Worm (Caenorhabditis elegans) whole organism, L4 larva: ENCODE data around the gene C16C10.13.

Experiments used
- D1046.2 ChIP-seq: fragments of 200-800 bp; sonication (Bioruptor generic); IDR thresholded peaks from 2 replicates; pipeline ENCODE4 v1.3.6; 2022; ENCODE audit warnings: missing genetic modification characterization, missing compliant biosample characterization
- F26F4.8 ChIP-seq: fragments of 200-800 bp; sonication (Bioruptor generic); conservative IDR thresholded peaks from 2 replicates; pipeline ENCODE4 v1.3.6; 2022; ENCODE audit warnings: missing genetic modification characterization, missing compliant biosample characterization
- Y48G9A.11 ChIP-seq: fragments of 200-800 bp; sonication (Bioruptor generic); IDR thresholded peaks from 2 replicates; pipeline ENCODE4 v1.3.6; 2022; ENCODE audit warnings: missing genetic modification reagents, missing genetic modification characterization, missing compliant biosample characterization
- ZK337.2 ChIP-seq: fragments of 200-800 bp; sonication (Bioruptor generic); IDR thresholded peaks from 2 replicates; pipeline ENCODE4 v1.3.6; 2022; ENCODE audit warnings: missing genetic modification reagents, missing genetic modification characterization, missing compliant biosample characterization
- aha-1 ChIP-seq: fragments of 150-350 bp; peaks from one replicate; lab custom pipeline; 2014; ENCODE audit warnings: missing biosample characterization, missing genetic modification characterization
- ama-1 ChIP-seq: fragments of 150-350 bp; optimal IDR thresholded peaks from 2 replicates; lab custom pipeline; 2014; ENCODE audit warnings: inconsistent platforms, mixed read lengths
- arid-1 ChIP-seq: fragments of 200-800 bp; sonication (Bioruptor generic); conservative IDR thresholded peaks from 2 replicates; pipeline ENCODE4 v1.3.6; 2022; ENCODE audit warnings: missing genetic modification reagents, missing genetic modification characterization, missing compliant biosample characterization
- ceh-28 ChIP-seq: fragments of 150-350 bp; optimal IDR thresholded peaks from 2 replicates; lab custom pipeline; 2014; ENCODE audit warnings: missing biosample characterization, missing genetic modification reagents, missing genetic modification characterization
- ceh-32 ChIP-seq: sonication (generic microtip); optimal IDR thresholded peaks from 2 replicates; lab custom pipeline; 2016; ENCODE audit warnings: mild to moderate bottlenecking, missing genetic modification characterization, missing compliant biosample characterization; ENCODE audit not compliant: poor library complexity
- ceh-44 ChIP-seq: fragments of 200-800 bp; sonication (Bioruptor generic); IDR thresholded peaks from 2 replicates; pipeline ENCODE4 v1.3.6; 2022; ENCODE audit warnings: missing genetic modification reagents, missing genetic modification characterization, missing compliant biosample characterization
- ceh-62 ChIP-seq: sonication (generic microtip); optimal IDR thresholded peaks from 2 replicates; lab custom pipeline; 2017; ENCODE audit warnings: missing biosample characterization, missing genetic modification characterization
- ces-1 ChIP-seq: fragments of 150-350 bp; sonication (generic microtip); optimal IDR thresholded peaks from 4 replicates; lab custom pipeline; 2014; ENCODE audit warnings: missing biosample characterization, missing genetic modification reagents, missing genetic modification characterization
- daf-19 ChIP-seq: fragments of 200-800 bp; sonication (Bioruptor generic); conservative IDR thresholded peaks from 2 replicates; pipeline ENCODE4 v1.3.6; 2022; ENCODE audit warnings: missing genetic modification characterization, missing compliant biosample characterization
- dmd-6 ChIP-seq: fragments of 200-800 bp; sonication (Bioruptor generic); IDR thresholded peaks from 2 replicates; pipeline ENCODE4 v1.3.6; 2022; ENCODE audit warnings: missing genetic modification reagents, missing genetic modification characterization, missing compliant biosample characterization
- egl-27 ChIP-seq: sonication (generic microtip); optimal IDR thresholded peaks from 3 replicates; lab custom pipeline; 2017; ENCODE audit warnings: missing biosample characterization, missing genetic modification reagents, missing genetic modification characterization
- egl-43 ChIP-seq: fragments of 200-800 bp; sonication (Bioruptor generic); IDR thresholded peaks from 2 replicates; pipeline ENCODE4 v1.3.6; 2022; ENCODE audit warnings: missing genetic modification reagents, missing genetic modification characterization, missing compliant biosample characterization
- fos-1 ChIP-seq: fragments of 150-350 bp; optimal IDR thresholded peaks from 2 replicates; lab custom pipeline; 2014; ENCODE audit warnings: missing biosample characterization, missing genetic modification characterization
- gei-8 ChIP-seq: fragments of 200-800 bp; sonication (Bioruptor generic); optimal IDR thresholded peaks from 2 replicates; lab custom pipeline; 2018; ENCODE audit warnings: mild to moderate bottlenecking, missing genetic modification characterization, missing compliant biosample characterization
- hlh-30 ChIP-seq: sonication (generic microtip); optimal IDR thresholded peaks from 2 replicates; lab custom pipeline; 2017; ENCODE audit warnings: antibody characterized with exemption, mild to moderate bottlenecking, missing genetic modification characterization, missing compliant biosample characterization; ENCODE audit not compliant: insufficient read depth
- lim-7 ChIP-seq: fragments of 200-800 bp; sonication (Bioruptor generic); IDR thresholded peaks from 2 replicates; pipeline ENCODE4 v1.3.6; 2022; ENCODE audit warnings: missing genetic modification characterization, missing compliant biosample characterization
- lin-1 ChIP-seq: fragments of 200-800 bp; sonication (Bioruptor generic); IDR thresholded peaks from 2 replicates; pipeline ENCODE4 v1.3.6; 2022; ENCODE audit warnings: missing genetic modification reagents, missing genetic modification characterization, missing compliant biosample characterization
- lin-15B ChIP-seq: fragments of 150-350 bp; sonication (generic microtip); optimal IDR thresholded peaks from 3 replicates; lab custom pipeline; 2014; ENCODE audit warnings: missing biosample characterization, missing genetic modification characterization
- lin-29 ChIP-seq: fragments of 200-800 bp; sonication (Bioruptor generic); IDR thresholded peaks from 2 replicates; pipeline ENCODE4 v1.3.6; 2022; ENCODE audit warnings: missing genetic modification reagents, missing genetic modification characterization, missing compliant biosample characterization
- lin-38 ChIP-seq: fragments of 200-800 bp; sonication (Bioruptor generic); IDR thresholded peaks from 2 replicates; pipeline ENCODE4 v1.3.6; 2022; ENCODE audit warnings: missing genetic modification reagents, missing genetic modification characterization, missing compliant biosample characterization
- lin-39 ChIP-seq: fragments of 150-350 bp; optimal IDR thresholded peaks from 2 replicates; lab custom pipeline; 2014; ENCODE audit warnings: missing biosample characterization, missing genetic modification reagents, missing genetic modification characterization
- lsy-2 ChIP-seq, 2 experiments: fragments of 150-350 bp in 1 of 2; sonication (generic microtip) in 1 of 2; optimal IDR thresholded peaks; 2 replicates each; lab custom pipeline; 2014 to 2017; ENCODE audit warnings: missing biosample characterization in 2 of 2, missing genetic modification characterization in 2 of 2
- madf-9 ChIP-seq: fragments of 200-800 bp; sonication (Bioruptor generic); conservative IDR thresholded peaks from 2 replicates; pipeline ENCODE4 v1.3.6; 2022; ENCODE audit warnings: missing genetic modification reagents, missing genetic modification characterization, missing compliant biosample characterization
- mdt-29 ChIP-seq: fragments of 200-800 bp; sonication (Bioruptor generic); IDR thresholded peaks from 2 replicates; pipeline ENCODE4 v1.3.6; 2022; ENCODE audit warnings: missing genetic modification reagents, missing genetic modification characterization, missing compliant biosample characterization
- mes-2 ChIP-seq: sonication (generic microtip); optimal IDR thresholded peaks from 2 replicates; lab custom pipeline; 2016; ENCODE audit warnings: missing genotype, mild to moderate bottlenecking, missing genetic modification characterization, missing compliant biosample characterization; ENCODE audit not compliant: poor library complexity, severe bottlenecking
- nhr-10 ChIP-seq: fragments of 150-350 bp; optimal IDR thresholded peaks from 2 replicates; lab custom pipeline; 2014; ENCODE audit warnings: missing biosample characterization, missing genetic modification characterization
- nhr-102 ChIP-seq: sonication (generic microtip); optimal IDR thresholded peaks from 2 replicates; lab custom pipeline; 2016; ENCODE audit warnings: mild to moderate bottlenecking, missing genetic modification characterization, moderate library complexity, missing compliant biosample characterization
- nhr-11 ChIP-seq: fragments of 150-350 bp; optimal IDR thresholded peaks from 2 replicates; lab custom pipeline; 2014; ENCODE audit warnings: missing biosample characterization, missing genetic modification characterization
- nhr-111 ChIP-seq: fragments of 200-800 bp; sonication (Bioruptor generic); optimal IDR thresholded peaks from 2 replicates; lab custom pipeline; 2018; ENCODE audit warnings: mild to moderate bottlenecking, missing genetic modification characterization, missing compliant biosample characterization
- nhr-237 ChIP-seq: sonication (generic microtip); optimal IDR thresholded peaks from 2 replicates; lab custom pipeline; 2017; ENCODE audit warnings: missing biosample characterization, missing genetic modification characterization
- nhr-28 ChIP-seq: fragments of 150-350 bp; optimal IDR thresholded peaks from 2 replicates; lab custom pipeline; 2014; ENCODE audit warnings: missing biosample characterization, missing genetic modification characterization
- nhr-41 ChIP-seq: fragments of 200-800 bp; sonication (Bioruptor generic); IDR thresholded peaks from 2 replicates; pipeline ENCODE4 v1.3.6; 2022; ENCODE audit warnings: missing genetic modification reagents, missing genetic modification characterization, missing compliant biosample characterization
- nhr-42 ChIP-seq: fragments of 200-800 bp; sonication (Bioruptor generic); IDR thresholded peaks from 2 replicates; pipeline ENCODE4 v1.3.6; 2022; ENCODE audit warnings: missing genetic modification characterization, missing compliant biosample characterization
- nhr-48 ChIP-seq: sonication (generic microtip); optimal IDR thresholded peaks from 2 replicates; lab custom pipeline; 2016; ENCODE audit warnings: mild to moderate bottlenecking, missing genetic modification characterization, missing compliant biosample characterization
- nhr-6 ChIP-seq: fragments of 150-350 bp; optimal IDR thresholded peaks from 2 replicates; lab custom pipeline; 2014; ENCODE audit warnings: missing biosample characterization, missing genetic modification characterization
- nhr-77 ChIP-seq: fragments of 150-350 bp; optimal IDR thresholded peaks from 2 replicates; lab custom pipeline; 2014; ENCODE audit warnings: missing biosample characterization, missing genetic modification characterization
- php-3 ChIP-seq: fragments of 200-800 bp; sonication (Bioruptor generic); IDR thresholded peaks from 2 replicates; pipeline ENCODE4 v1.3.6; 2022; ENCODE audit warnings: missing genetic modification reagents, missing genetic modification characterization, missing compliant biosample characterization
- pqm-1 ChIP-seq: sonication (generic microtip); optimal IDR thresholded peaks from 2 replicates; lab custom pipeline; 2017; ENCODE audit warnings: missing biosample characterization, missing genetic modification characterization
- saeg-2 ChIP-seq: fragments of 200-800 bp; sonication (Bioruptor generic); IDR thresholded peaks from 2 replicates; pipeline ENCODE4 v1.3.6; 2022; ENCODE audit warnings: missing genetic modification reagents, missing genetic modification characterization, missing compliant biosample characterization
- sdz-12 ChIP-seq: fragments of 200-800 bp; sonication (Bioruptor generic); optimal IDR thresholded peaks from 2 replicates; lab custom pipeline; 2018; ENCODE audit warnings: mild to moderate bottlenecking, missing genetic modification characterization, missing compliant biosample characterization
- skn-1 ChIP-seq: fragments of 150-350 bp; optimal IDR thresholded peaks from 2 replicates; lab custom pipeline; 2014; ENCODE audit warnings: missing biosample characterization, missing genetic modification characterization
- snpc-1.2 ChIP-seq: fragments of 200-800 bp; sonication (Bioruptor generic); IDR thresholded peaks from 2 replicates; pipeline ENCODE4 v1.3.6; 2022; ENCODE audit warnings: missing genetic modification reagents, missing genetic modification characterization, missing compliant biosample characterization
- spr-3 ChIP-seq: fragments of 200-800 bp; sonication (Bioruptor generic); optimal IDR thresholded peaks from 2 replicates; lab custom pipeline; 2018; ENCODE audit warnings: mild to moderate bottlenecking, missing genetic modification characterization, missing compliant biosample characterization
- tra-1 ChIP-seq: fragments of 200-800 bp; sonication (Bioruptor generic); IDR thresholded peaks from 2 replicates; pipeline ENCODE4 v1.3.6; 2022; ENCODE audit warnings: missing genetic modification reagents, missing genetic modification characterization, missing compliant biosample characterization
- unc-39 ChIP-seq: sonication (generic microtip); optimal IDR thresholded peaks from 2 replicates; lab custom pipeline; 2017; ENCODE audit warnings: missing biosample characterization, missing genetic modification characterization
- vab-7 ChIP-seq: fragments of 200-800 bp; sonication (Bioruptor generic); IDR thresholded peaks from 2 replicates; pipeline ENCODE4 v1.3.6; 2022; ENCODE audit warnings: missing genetic modification reagents, missing genetic modification characterization, missing compliant biosample characterization
- zfp-3 ChIP-seq: fragments of 200-800 bp; sonication (Bioruptor generic); conservative IDR thresholded peaks from 2 replicates; pipeline ENCODE4 v1.3.6; 2022; ENCODE audit warnings: missing genetic modification reagents, missing genetic modification characterization, missing compliant biosample characterization
- ztf-11 ChIP-seq: fragments of 150-350 bp; optimal IDR thresholded peaks from 2 replicates; lab custom pipeline; 2014; ENCODE audit warnings: missing biosample characterization, missing genetic modification characterization

C16C10.13 gene

DNA sequence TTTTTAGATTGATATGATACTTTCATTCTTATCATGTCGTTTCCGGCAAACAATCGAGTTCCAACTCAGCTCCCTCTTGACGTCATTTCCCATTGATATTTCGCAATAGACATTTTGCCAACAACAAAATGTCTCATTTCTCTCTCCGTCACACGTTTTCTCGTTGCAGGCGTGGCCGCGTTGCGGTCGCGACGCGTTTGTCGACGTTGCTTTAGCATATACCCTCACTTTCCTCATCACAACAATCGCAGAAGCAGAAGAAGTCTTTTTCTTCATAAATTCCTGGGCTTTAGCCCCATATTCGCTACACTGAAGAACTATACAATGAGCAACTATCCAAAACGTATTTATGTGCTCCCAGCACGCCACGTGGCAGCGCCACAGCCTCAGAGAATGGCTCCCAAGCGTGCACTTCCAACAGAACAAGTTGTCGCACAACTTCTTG lies 17.4 kb downstream of the C16C10.13 start, which contains the start of gene xbp-1:
TSS of gene xbp-1 (plus strand) at position 151 of the 445 bp plus-strand sequence.
- TF ChIP-seq ZK337.2 (GFP tag; lab: Robert Waterston, UW) (0 out of 2 replicates have a peak, but pooled peaks have one; percentile 23), ces-1 (no peak), pqm-1 (tag; lab: Kevin White, UChicago) (peak; percentile 95), unc-39 (tag; lab: Kevin White, UChicago) (no peak), nhr-48 (tag; lab: Kevin White, UChicago) (peak; percentile 82), nhr-28 (tag; lab: Kevin White, UChicago) (peak; percentile 92), lin-29 (GFP tag; lab: Robert Waterston, UW) (no peak), hlh-30 (tag; lab: Kevin White, UChicago) (peak; percentile 94), D1046.2 (GFP tag; lab: Robert Waterston, UW) (no peak), zfp-3 (GFP tag; lab: Robert Waterston, UW) (peak; percentile 84), nhr-11 (tag; lab: Kevin White, UChicago) (peak; percentile 96), gei-8 (no peak), egl-27 (tag; lab: Kevin White, UChicago) (peak; percentile 5), nhr-10 (tag; lab: Kevin White, UChicago) (peak; percentile 76), vab-7 (GFP tag; lab: Robert Waterston, UW) (peak; percentile 71), lin-38 (peak; percentile 71), arid-1 (GFP tag; lab: Robert Waterston, UW) (no peak), lsy-2 (tag; optimal IDR thresholded peaks at IDR 0.05; lab: Kevin White, UChicago) (peak; percentile 82 to 94), sdz-12 (GFP tag; lab: Kevin White, UChicago) (peak; percentile 50), php-3 (GFP tag; lab: Robert Waterston, UW) (peak; percentile 85), nhr-6 (tag; lab: Kevin White, UChicago) (peak; percentile 89), mdt-29 (GFP tag; lab: Robert Waterston, UW) (peak; percentile 49; the same call in 1 of the 2 replicates), F26F4.8 (GFP tag; lab: Robert Waterston, UW) (no peak), saeg-2 (GFP tag; lab: Robert Waterston, UW) (no peak; the same call in 1 of the 2 replicates), lin-39 (tag; lab: Kevin White, UChicago) (no peak), nhr-77 (tag; lab: Kevin White, UChicago) (peak; percentile 91), lin-15B (tag; lab: Kevin White, UChicago) (no peak), fos-1 (no peak), ztf-11 (tag; lab: Kevin White, UChicago) (no peak), lim-7 (no peak), ceh-28 (tag; lab: Kevin White, UChicago) (no peak), ceh-32 (tag; lab: Kevin White, UChicago) (no peak), egl-43 (GFP tag; lab: Robert Waterston, UW) (peak; percentile 65), snpc-1.2 (GFP tag; lab: Robert Waterston, UW) (0 out of 2 replicates have a peak, but pooled peaks have one; percentile 23), ceh-62 (no peak), tra-1 (GFP tag; lab: Robert Waterston, UW) (peak; percentile 81), nhr-237 (tag; lab: Kevin White, UChicago) (no peak), mes-2 (tag; lab: Kevin White, UChicago) (peak; percentile 90), dmd-6 (GFP tag; lab: Robert Waterston, UW) (peak; percentile 98), nhr-41 (GFP tag; lab: Robert Waterston, UW) (peak; percentile 79), skn-1 (no peak), madf-9 (GFP tag; lab: Robert Waterston, UW) (peak; percentile 82), aha-1 (peak; percentile 99), nhr-111 (GFP tag; lab: Kevin White, UChicago) (no peak), spr-3 (peak; percentile 23), daf-19 (GFP tag; lab: Robert Waterston, UW) (peak; percentile 45; the same call in 1 of the 2 replicates), ceh-44 (GFP tag; lab: Robert Waterston, UW) (no peak), ama-1 (lab: Kevin White, UChicago) (peak; percentile 91), Y48G9A.11 (GFP tag; lab: Robert Waterston, UW) (no peak), lin-1 (GFP tag; lab: Robert Waterston, UW) (peak; percentile 99), nhr-102 (tag; lab: Kevin White, UChicago) (peak; percentile 68), nhr-42 (GFP tag; lab: Robert Waterston, UW) (0 out of 2 replicates have a peak, but pooled peaks have one; percentile 64)
